Fruit fly (Drosophila melanogaster) whole organism, prepupa: ENCODE measurements around the gene Apl.
"Not testable (repeated sequence)": the region's sequence is repeated elsewhere in the genome, so short reads cannot be mapped to it uniquely, and the experiment has no call there.

ENCODE experiments used
- CG10631 ChIP-seq: fragments of 200-800 bp; sonication (Bioruptor generic); optimal IDR thresholded peaks from 2 replicates; lab custom pipeline; 2016; ENCODE audit warnings: missing biosample characterization, missing genetic modification characterization
- CG11762 ChIP-seq: fragments of 200-800 bp; sonication (Bioruptor generic); optimal IDR thresholded peaks from 3 replicates; lab custom pipeline; 2016; ENCODE audit warnings: missing biosample characterization, missing genetic modification characterization; ENCODE audit not compliant: insufficient read depth
- CG11902 ChIP-seq: fragments of 200-800 bp; sonication (Bioruptor generic); optimal IDR thresholded peaks from 3 replicates; lab custom pipeline; 2016; ENCODE audit warnings: missing biosample characterization, missing genetic modification characterization
- CG1621 ChIP-seq: fragments of 200-800 bp; sonication (Bioruptor generic); optimal IDR thresholded peaks from 3 replicates; lab custom pipeline; 2018; ENCODE audit warnings: missing biosample characterization, mild to moderate bottlenecking, missing genetic modification characterization
- CG16779 ChIP-seq: fragments of 200-800 bp; sonication (Bioruptor generic); optimal IDR thresholded peaks from 3 replicates; lab custom pipeline; 2017; ENCODE audit warnings: missing biosample characterization, mild to moderate bottlenecking, missing genetic modification characterization
- CG3032 ChIP-seq: fragments of 200-800 bp; optimal IDR thresholded peaks from 2 replicates; lab custom pipeline; 2019; ENCODE audit warnings: missing biosample characterization, mild to moderate bottlenecking, missing genetic modification characterization, moderate library complexity
- CG31627 ChIP-seq: fragments of 200-800 bp; sonication (Bioruptor generic); optimal IDR thresholded peaks from 3 replicates; lab custom pipeline; 2016; ENCODE audit warnings: missing biosample characterization, missing genetic modification characterization
- CG32006 ChIP-seq: fragments of 200-800 bp; sonication (Bioruptor generic); optimal IDR thresholded peaks from 3 replicates; lab custom pipeline; 2017; ENCODE audit warnings: missing biosample characterization, mild to moderate bottlenecking, missing genetic modification characterization
- CG6792 ChIP-seq: fragments of 200-800 bp; sonication (Bioruptor generic); optimal IDR thresholded peaks from 3 replicates; lab custom pipeline; 2016; ENCODE audit warnings: missing biosample characterization, missing genetic modification characterization
- CG6854 ChIP-seq: fragments of 200-800 bp; sonication (Bioruptor generic); optimal IDR thresholded peaks from 2 replicates; lab custom pipeline; 2017; ENCODE audit warnings: missing biosample characterization, mild to moderate bottlenecking, missing genetic modification characterization
- CG8632 ChIP-seq: fragments of 200-800 bp; sonication (Bioruptor generic); optimal IDR thresholded peaks from 3 replicates; lab custom pipeline; 2016; ENCODE audit warnings: missing biosample characterization, missing genetic modification characterization
- Eip75B ChIP-seq: fragments of 200-800 bp; sonication (Bioruptor generic); optimal IDR thresholded peaks from 3 replicates; lab custom pipeline; 2016; ENCODE audit warnings: missing biosample characterization, missing genetic modification characterization
- Eip78C ChIP-seq: fragments of 200-800 bp; sonication (Bioruptor generic); peaks from one replicate; lab custom pipeline; 2016; ENCODE audit warnings: missing biosample characterization, missing genetic modification characterization
- Ets21C ChIP-seq: fragments of 200-800 bp; sonication (Bioruptor generic); optimal IDR thresholded peaks from 3 replicates; lab custom pipeline; 2016; ENCODE audit warnings: missing biosample characterization, missing genetic modification characterization
- Hr39 ChIP-seq: fragments of 200-800 bp; sonication (Bioruptor generic); optimal IDR thresholded peaks from 2 replicates; lab custom pipeline; 2016; ENCODE audit warnings: missing biosample characterization, missing genetic modification characterization
- Hr4 ChIP-seq: fragments of 200-800 bp; sonication (Bioruptor generic); optimal IDR thresholded peaks from 3 replicates; lab custom pipeline; 2016; ENCODE audit warnings: missing biosample characterization, missing genetic modification characterization
- Lpt ChIP-seq: fragments of 200-800 bp; sonication (Bioruptor generic); optimal IDR thresholded peaks from 3 replicates; lab custom pipeline; 2016; ENCODE audit warnings: missing biosample characterization, missing genetic modification characterization
- Met ChIP-seq: fragments of 200-800 bp; sonication (Bioruptor generic); optimal IDR thresholded peaks from 3 replicates; lab custom pipeline; 2016; ENCODE audit warnings: missing biosample characterization, missing genetic modification characterization
- Smox ChIP-seq: fragments of 200-800 bp; sonication (Bioruptor generic); optimal IDR thresholded peaks from 3 replicates; lab custom pipeline; 2016; ENCODE audit warnings: missing biosample characterization, missing genetic modification characterization
- Sox102F ChIP-seq: fragments of 200-800 bp; sonication (Bioruptor generic); optimal IDR thresholded peaks from 2 replicates; lab custom pipeline; 2016; ENCODE audit warnings: missing biosample characterization, mild to moderate bottlenecking, missing genetic modification characterization
- Sox14 ChIP-seq: fragments of 200-800 bp; sonication (Bioruptor generic); optimal IDR thresholded peaks from 3 replicates; lab custom pipeline; 2016; ENCODE audit warnings: missing biosample characterization, missing genetic modification characterization
- Sox15 ChIP-seq: fragments of 200-800 bp; sonication (Bioruptor generic); optimal IDR thresholded peaks from 3 replicates; lab custom pipeline; 2016; ENCODE audit warnings: missing biosample characterization, missing genetic modification characterization
- achi ChIP-seq: fragments of 200-800 bp; sonication (Bioruptor generic); optimal IDR thresholded peaks from 3 replicates; lab custom pipeline; 2016; ENCODE audit warnings: missing biosample characterization, missing genetic modification characterization
- cyc ChIP-seq: fragments of 200-800 bp; sonication (Bioruptor generic); optimal IDR thresholded peaks from 3 replicates; lab custom pipeline; 2016; ENCODE audit warnings: missing biosample characterization, missing genetic modification characterization
- dsx ChIP-seq: fragments of 200-800 bp; optimal IDR thresholded peaks from 3 replicates; lab custom pipeline; 2019; ENCODE audit warnings: missing biosample characterization, mild to moderate bottlenecking, missing genetic modification characterization, moderate library complexity; ENCODE audit not compliant: poor library complexity, severe bottlenecking
- esn ChIP-seq: fragments of 200-800 bp; sonication (Bioruptor generic); optimal IDR thresholded peaks from 2 replicates; lab custom pipeline; 2016; ENCODE audit warnings: missing biosample characterization, mild to moderate bottlenecking, missing genetic modification characterization, moderate library complexity
- fkh ChIP-seq: fragments of 200-800 bp; sonication (Bioruptor generic); optimal IDR thresholded peaks from 3 replicates; lab custom pipeline; 2017; ENCODE audit warnings: missing biosample characterization, mild to moderate bottlenecking, missing genetic modification characterization, moderate library complexity
- lz ChIP-seq: fragments of 200-800 bp; sonication (Bioruptor generic); optimal IDR thresholded peaks from 3 replicates; lab custom pipeline; 2016; ENCODE audit warnings: missing biosample characterization, missing genetic modification characterization
- pdm3 ChIP-seq: fragments of 200-800 bp; sonication (Bioruptor generic); optimal IDR thresholded peaks from 3 replicates; lab custom pipeline; 2016; ENCODE audit warnings: missing biosample characterization, missing genetic modification characterization
- salr ChIP-seq, 2 experiments: fragments of 200-800 bp; sonication (Bioruptor generic); optimal IDR thresholded peaks; 3 replicates each; lab custom pipeline; 2016 to 2018; ENCODE audit warnings: missing biosample characterization in 2 of 2, missing genetic modification characterization in 2 of 2, mild to moderate bottlenecking in 1 of 2
- ss ChIP-seq, 2 experiments: fragments of 200-800 bp; sonication (Bioruptor generic); optimal IDR thresholded peaks; 2 replicates in 1 of 2; 3 replicates in 1 of 2; lab custom pipeline; 2017 to 2018; ENCODE audit warnings: mild to moderate bottlenecking in 2 of 2, missing biosample characterization in 2 of 2, missing genetic modification characterization in 2 of 2, moderate library complexity in 1 of 2
- svp ChIP-seq: fragments of 200-800 bp; sonication (Bioruptor generic); peaks from one replicate; lab custom pipeline; 2016; ENCODE audit warnings: missing biosample characterization, missing genetic modification characterization
- topi ChIP-seq: fragments of 200-800 bp; sonication (Bioruptor generic); optimal IDR thresholded peaks from 3 replicates; lab custom pipeline; 2016; ENCODE audit warnings: missing biosample characterization, missing genetic modification characterization
- vri ChIP-seq: fragments of 200-800 bp; sonication (Bioruptor generic); optimal IDR thresholded peaks from 3 replicates; lab custom pipeline; 2016; ENCODE audit warnings: missing biosample characterization, mild to moderate bottlenecking, missing genetic modification characterization

Gene Apl

DNA sequence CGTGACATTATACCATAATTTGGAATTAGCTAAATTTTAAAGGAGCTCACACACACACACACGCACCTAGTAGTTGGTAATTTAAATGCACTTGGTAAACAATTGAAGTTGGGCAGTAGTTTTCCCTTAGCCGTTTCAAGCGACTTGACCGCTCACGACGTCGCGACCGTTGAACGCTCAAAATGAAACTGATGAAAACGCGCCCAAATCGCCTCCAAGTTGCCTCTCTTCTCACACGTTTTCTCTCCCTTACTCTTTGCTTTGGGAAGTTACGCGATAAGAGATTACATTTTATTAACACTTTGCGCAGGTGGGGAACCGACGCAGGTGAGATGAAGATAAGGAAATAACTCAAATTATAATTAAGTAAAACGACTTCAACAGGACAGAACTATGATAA lies 22.8 kb upstream of the Apl start:
- TF ChIP-seq fkh (peak; percentile 54), vri (GFP tag; lab: Kevin White, UChicago) (peak; percentile 37), CG6854 (GFP tag; lab: Kevin White, UChicago) (no peak), CG31627 (no peak), Eip75B (no peak), Hr39 (GFP tag; lab: Kevin White, UChicago) (no peak)
- TF ChIP-seq, all 60 proteins: peak for 2

DNA sequence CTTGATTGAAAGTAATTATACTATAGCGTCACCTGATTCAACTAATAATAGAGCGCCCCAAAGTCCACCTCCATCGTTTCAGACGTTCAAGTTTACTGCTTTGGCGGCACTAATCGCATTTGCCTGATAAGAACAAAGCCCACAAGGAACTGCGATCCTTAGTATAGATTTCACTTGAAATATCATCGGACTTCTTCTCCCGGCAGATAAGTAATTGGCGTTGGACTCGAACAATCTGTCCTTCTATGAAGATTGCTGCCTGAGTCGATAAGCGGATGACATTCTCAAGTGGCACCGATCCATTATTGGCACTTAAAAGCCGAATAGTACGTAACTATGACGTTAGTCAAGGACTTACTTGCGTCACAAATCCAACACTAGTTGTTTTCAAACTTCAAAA lies 21.7 kb upstream of the Apl start, which contains the start of gene Mipp1:
Gene Mipp1, minus strand, starts transcription at position 101 of the 400 bp plus-strand sequence.
- not testable (repeated sequence) for TF ChIP-seq topi (GFP tag; lab: Kevin White, UChicago); CG11762; CG8632 (GFP tag; lab: Kevin White, UChicago)

DNA sequence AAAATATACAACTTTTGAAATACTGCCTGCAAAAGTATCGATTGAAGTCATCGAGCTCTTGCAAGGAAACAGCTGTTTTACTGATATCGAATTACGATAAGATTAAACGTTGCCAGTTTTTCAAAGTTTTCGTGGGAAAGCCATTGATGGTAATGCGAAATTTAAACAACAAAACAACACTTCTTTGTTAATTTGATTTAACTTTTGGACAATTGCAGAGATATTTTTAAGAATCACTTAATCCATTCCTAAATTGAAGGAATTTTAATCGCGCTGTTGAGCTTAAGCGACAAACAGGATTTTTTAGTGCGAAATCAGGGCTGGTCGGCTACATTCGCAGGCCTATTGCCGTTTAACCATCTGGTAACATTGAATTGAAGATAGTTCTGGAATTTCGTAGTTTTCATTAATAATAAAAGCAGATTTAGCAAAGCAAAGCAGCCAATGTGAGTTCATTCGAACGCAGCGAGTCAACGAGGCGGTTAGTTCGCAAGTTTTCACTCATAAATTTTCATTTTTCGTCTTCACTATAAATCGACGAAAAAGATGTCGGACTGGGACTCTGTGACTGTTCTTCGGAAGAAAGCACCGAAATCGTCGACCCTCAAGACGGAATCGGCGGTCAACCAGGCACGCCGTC lies 20.6 kb upstream of the Apl start, which contains the start of gene mbf1:
Gene mbf1, plus strand, starts transcription at position 130 of the 640 bp plus-strand sequence.
- TF ChIP-seq Smox: no peak
- TF ChIP-seq CG31627: no peak
- peak; percentile 29 for TF ChIP-seq CG3032 (tag; lab: Kevin White, UChicago)
- TF ChIP-seq CG10631 (GFP tag; lab: Kevin White, UChicago): no peak
- no peak for TF ChIP-seq pdm3 (GFP tag; lab: Kevin White, UChicago)
- TF ChIP-seq ss (GFP tag; optimal IDR thresholded peaks at IDR 0.05; lab: Kevin White, UChicago): peak in 1 of 2 experiments; percentile 0
- no peak for TF ChIP-seq CG32006 (GFP tag; lab: Kevin White, UChicago)
- no peak for TF ChIP-seq Ets21C (GFP tag; lab: Kevin White, UChicago)
- TF ChIP-seq lz (GFP tag; lab: Kevin White, UChicago): peak; percentile 16
- no peak for TF ChIP-seq CG8632 (GFP tag; lab: Kevin White, UChicago)
- TF ChIP-seq salr (GFP tag; optimal IDR thresholded peaks at IDR 0.05; lab: Kevin White, UChicago): no peak
- TF ChIP-seq Eip78C (GFP tag; lab: Kevin White, UChicago): peak; percentile 76
- TF ChIP-seq dsx (GFP tag; lab: Kevin White, UChicago): peak; percentile 7
- TF ChIP-seq Sox14 (GFP tag; lab: Kevin White, UChicago): peak; percentile 22
- no peak for TF ChIP-seq CG11762
- TF ChIP-seq Sox15 (GFP tag; lab: Kevin White, UChicago): no peak
- no peak for TF ChIP-seq Hr39 (GFP tag; lab: Kevin White, UChicago)
- no peak for TF ChIP-seq CG1621 (tag; lab: Kevin White, UChicago)
- no peak for TF ChIP-seq CG6854 (GFP tag; lab: Kevin White, UChicago)
- TF ChIP-seq Lpt (GFP tag; lab: Kevin White, UChicago): no peak
- TF ChIP-seq esn: peak; percentile 20

DNA sequence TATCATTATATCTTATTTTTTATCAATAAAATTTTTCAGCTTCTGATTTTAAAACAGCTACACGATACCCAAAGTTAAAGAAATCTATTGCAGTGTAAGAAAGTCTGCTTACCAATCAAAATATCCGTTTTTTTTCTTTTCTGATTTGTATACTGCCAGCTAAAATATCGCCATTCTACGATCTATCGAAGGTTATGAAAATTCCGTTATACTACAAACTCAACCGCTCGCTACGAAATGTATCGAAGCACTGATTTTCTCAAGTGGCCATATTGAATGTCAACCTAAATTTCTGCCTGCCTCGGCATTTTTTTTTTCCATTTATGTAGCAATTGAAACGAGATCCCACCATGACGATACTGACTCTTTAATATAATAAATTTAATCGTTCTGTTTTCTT lies 14.9 kb upstream of the Apl start, which contains the start of gene nxf2:
Gene nxf2, minus strand, starts transcription at position 258 of the 400 bp plus-strand sequence.
- TF ChIP-seq salr (GFP tag; optimal IDR thresholded peaks at IDR 0.05; lab: Kevin White, UChicago): no peak
- no peak for TF ChIP-seq CG11902 (GFP tag; lab: Kevin White, UChicago)
- TF ChIP-seq CG6792 (GFP tag; lab: Kevin White, UChicago): no peak
- TF ChIP-seq svp (GFP tag; lab: Kevin White, UChicago): no peak
- TF ChIP-seq Eip78C (GFP tag; lab: Kevin White, UChicago): no peak
- no peak for TF ChIP-seq CG16779 (tag; lab: Kevin White, UChicago)
- TF ChIP-seq Met (GFP tag; lab: Kevin White, UChicago): no peak
- no peak for TF ChIP-seq achi (GFP tag; lab: Kevin White, UChicago)
- TF ChIP-seq Sox102F (GFP tag; lab: Kevin White, UChicago): no peak
- no peak for TF ChIP-seq Hr4 (GFP tag; lab: Kevin White, UChicago)
- no peak for TF ChIP-seq cyc (GFP tag; lab: Kevin White, UChicago)
- TF ChIP-seq CG10631 (GFP tag; lab: Kevin White, UChicago): no peak
